Worm (Caenorhabditis elegans): ENCODE data around the gene sap-140.

The sap-140 gene

DNA sequence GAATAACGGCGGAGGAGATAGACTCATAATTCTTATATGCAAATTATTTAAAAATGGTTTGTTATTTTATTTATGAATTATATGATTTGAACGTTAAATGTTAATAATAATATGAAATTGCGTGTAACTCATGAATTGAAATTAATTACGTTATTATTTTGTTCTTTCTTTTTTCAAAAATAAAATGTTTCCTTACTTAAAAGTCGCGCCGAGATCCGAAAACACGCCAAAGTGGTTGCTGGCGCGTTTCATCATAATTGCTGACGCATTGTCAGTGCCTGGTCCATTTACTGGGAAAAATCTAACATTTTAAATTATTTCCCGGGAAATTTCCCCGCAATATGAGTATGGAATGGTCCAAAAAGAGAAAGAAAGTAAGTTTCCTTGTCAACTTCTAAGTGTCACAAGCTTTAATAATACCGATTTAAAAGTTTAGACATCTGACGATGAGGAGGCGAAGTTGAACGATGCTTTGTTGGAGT is at the start of gene sap-140, which contains the start of gene C07H6.9:
sap-140 (plus strand) TSS at position 318 of the 482 bp plus-strand sequence.
C07H6.9 (minus strand) TSS at position 51 of the 482 bp plus-strand sequence.
- TF ChIP-seq unc-130 (tag; optimal IDR thresholded peaks at IDR 0.05) (peak; percentile 94), nhr-237 (tag; optimal IDR thresholded peaks at IDR 0.05) (peak; percentile 54), nhr-12 (tag; optimal IDR thresholded peaks at IDR 0.05) (no peak), pag-3 (tag; optimal IDR thresholded peaks at IDR 0.05; ENCODE audit: borderline replicate concordance, insufficient read depth) (no peak), hpl-2 (GFP tag; optimal IDR thresholded peaks at IDR 0.05) (no peak), pqm-1 (tag; optimal IDR thresholded peaks at IDR 0.05) (no peak), ces-1 (GFP tag; optimal IDR thresholded peaks at IDR 0.05) (no peak), ceh-63 (GFP tag; optimal IDR thresholded peaks at IDR 0.05) (no peak), nhr-84 (tag; optimal IDR thresholded peaks at IDR 0.05) (no peak), aha-1 (tag; optimal IDR thresholded peaks at IDR 0.05) (peak; percentile 48), blmp-1 (tag; optimal IDR thresholded peaks at IDR 0.05) (peak; percentile 84), fkh-8 (tag; optimal IDR thresholded peaks at IDR 0.05) (peak; percentile 66), efl-1 (optimal IDR thresholded peaks at IDR 0.05) (peak; percentile 84 to 94), efl-1 (GFP tag; optimal IDR thresholded peaks at IDR 0.05 in 1 of 2) (peak; percentile 92 to 99), irx-1 (tag; optimal IDR thresholded peaks at IDR 0.05) (peak; percentile 46), dsc-1 (tag; optimal IDR thresholded peaks at IDR 0.05) (peak; percentile 87), skn-1 (tag; optimal IDR thresholded peaks at IDR 0.05) (peak; percentile 52), rnt-1 (tag; optimal IDR thresholded peaks at IDR 0.05) (peak; percentile 93), lin-13 (GFP tag; optimal IDR thresholded peaks at IDR 0.05) (peak; percentile 82), ets-5 (GFP tag; IDR thresholded peaks at IDR 0.05) (no peak), nhr-20 (tag; optimal IDR thresholded peaks at IDR 0.05) (peak; percentile 88), alr-1 (tag; optimal IDR thresholded peaks at IDR 0.05; ENCODE audit: borderline replicate concordance) (no peak), snu-23 (GFP tag; optimal IDR thresholded peaks at IDR 0.05) (peak; percentile 88), swsn-7 (tag; optimal IDR thresholded peaks at IDR 0.05) (peak; percentile 86), lin-14 (GFP tag; optimal IDR thresholded peaks at IDR 0.05) (peak; percentile 83), dpl-1 (GFP tag; optimal IDR thresholded peaks at IDR 0.05) (peak; percentile 93 to 96 (median 95)), ceh-8 (GFP tag; optimal IDR thresholded peaks at IDR 0.05) (peak; percentile 82), nhr-77 (tag; optimal IDR thresholded peaks at IDR 0.05) (peak; percentile 70), ceh-82 (tag; optimal IDR thresholded peaks at IDR 0.05) (peak; percentile 77 to 90 (median 82)), sup-37 (GFP tag; optimal IDR thresholded peaks at IDR 0.05) (peak; percentile 22), egl-13 (tag; optimal IDR thresholded peaks at IDR 0.05) (peak; percentile 67), egl-27 (tag; optimal IDR thresholded peaks at IDR 0.05) (no peak), mef-2 (tag; optimal IDR thresholded peaks at IDR 0.05) (peak; percentile 46), sptf-1 (tag; optimal IDR thresholded peaks at IDR 0.05) (no peak), nhr-28 (tag; optimal IDR thresholded peaks at IDR 0.05) (no peak), Y116A8C.19 (tag; optimal IDR thresholded peaks at IDR 0.05; ENCODE audit: borderline replicate concordance) (no peak), C34B4.2 (tag; optimal IDR thresholded peaks at IDR 0.05) (no peak), nhr-71 (tag; optimal IDR thresholded peaks at IDR 0.05) (peak; percentile 92), lir-3 (tag; optimal IDR thresholded peaks at IDR 0.05; ENCODE audit: poor library complexity) (peak; percentile 56), fos-1 (tag; optimal IDR thresholded peaks at IDR 0.05) (peak; percentile 24), isw-1 (GFP tag; IDR thresholded peaks at IDR 0.05) (peak; percentile 71), F16B12.6 (tag; optimal IDR thresholded peaks at IDR 0.05) (peak; percentile 64), snpc-4 (tag; optimal IDR thresholded peaks at IDR 0.05) (peak; percentile 80), mab-9 (GFP tag; IDR thresholded peaks at IDR 0.05) (0 out of 2 replicates have a peak, but pooled peaks have one; percentile 45), unc-86 (tag; optimal IDR thresholded peaks at IDR 0.05) (peak; percentile 79), fkh-10 (GFP tag; optimal IDR thresholded peaks at IDR 0.05) (peak; percentile 16), xbp-1 (tag; optimal IDR thresholded peaks at IDR 0.05) (peak; percentile 87), fkh-4 (tag; optimal IDR thresholded peaks at IDR 0.05; ENCODE audit: borderline replicate concordance) (no peak), mep-1 (tag; optimal IDR thresholded peaks at IDR 0.05) (peak; percentile 97), ztf-4 (tag; optimal IDR thresholded peaks at IDR 0.05) (peak; percentile 3), nhr-76 (tag; optimal IDR thresholded peaks at IDR 0.05) (no peak), unc-30 (tag; optimal IDR thresholded peaks at IDR 0.05) (no peak), lin-35 (GFP tag; optimal IDR thresholded peaks at IDR 0.05) (peak; percentile 92 to 96)

Data from whole organism, L1 larva.